Worm (Caenorhabditis elegans) whole organism, L4 larva: Measurements from ENCODE around the gene T20D4.19.

Experiments
- F44E2.7 ChIP-seq: fragments of 200-800 bp; sonication (Bioruptor generic); IDR thresholded peaks from 2 replicates; pipeline ENCODE4 v2.1.2; 2022; ENCODE audit warnings: missing genetic modification characterization, missing compliant biosample characterization
- Y105C5A.15 ChIP-seq: fragments of 200-800 bp; sonication (Bioruptor generic); IDR thresholded peaks from 2 replicates; pipeline ENCODE4 v1.3.6; 2022; ENCODE audit warnings: missing genetic modification characterization, missing compliant biosample characterization
- cey-2 ChIP-seq: sonication (generic microtip); optimal IDR thresholded peaks from 3 replicates; lab custom pipeline; 2017; ENCODE audit warnings: missing genetic modification characterization, mild to moderate bottlenecking, missing compliant biosample characterization, antibody characterized with exemption, borderline replicate concordance; ENCODE audit not compliant: insufficient read depth
- daf-12 ChIP-seq: fragments of 150-350 bp; optimal IDR thresholded peaks from 2 replicates; lab custom pipeline; 2014; ENCODE audit warnings: missing biosample characterization, missing genetic modification reagents, missing genetic modification characterization
- daf-16 ChIP-seq, 3 experiments: sonication (generic microtip); optimal IDR thresholded peaks; 2 replicates each; lab custom pipeline; 2016 to 2017; ENCODE audit warnings: missing genetic modification characterization in 3 of 3, missing genetic modification reagents in 3 of 3, mild to moderate bottlenecking in 2 of 3, missing compliant biosample characterization in 2 of 3, missing biosample characterization in 1 of 3, moderate library complexity in 1 of 3
- dmd-6 ChIP-seq: fragments of 200-800 bp; sonication (Bioruptor generic); IDR thresholded peaks from 2 replicates; pipeline ENCODE4 v1.3.6; 2022; ENCODE audit warnings: missing genetic modification reagents, missing genetic modification characterization, missing compliant biosample characterization
- dpl-1 ChIP-seq: fragments of 150-350 bp; optimal IDR thresholded peaks from 2 replicates; lab custom pipeline; 2014; ENCODE audit warnings: missing biosample characterization, missing genetic modification reagents, missing genetic modification characterization
- duxl-1 ChIP-seq: sonication (generic microtip); optimal IDR thresholded peaks from 2 replicates; lab custom pipeline; 2016; ENCODE audit warnings: mild to moderate bottlenecking, missing genetic modification characterization, moderate library complexity, missing compliant biosample characterization; ENCODE audit not compliant: poor library complexity
- hlh-11 ChIP-seq: fragments of 200-800 bp; sonication (Bioruptor generic); optimal IDR thresholded peaks from 2 replicates; lab custom pipeline; 2018; ENCODE audit warnings: mild to moderate bottlenecking, missing genetic modification characterization, missing compliant biosample characterization
- hlh-30 ChIP-seq: sonication (generic microtip); optimal IDR thresholded peaks from 2 replicates; lab custom pipeline; 2017; ENCODE audit warnings: antibody characterized with exemption, mild to moderate bottlenecking, missing genetic modification characterization, missing compliant biosample characterization; ENCODE audit not compliant: insufficient read depth
- hmg-1.1 ChIP-seq: fragments of 200-800 bp; sonication (Bioruptor generic); IDR thresholded peaks from 2 replicates; pipeline ENCODE4 v1.3.6; 2022; ENCODE audit warnings: missing genetic modification reagents, missing genetic modification characterization, missing compliant biosample characterization
- lin-1 ChIP-seq: fragments of 200-800 bp; sonication (Bioruptor generic); IDR thresholded peaks from 2 replicates; pipeline ENCODE4 v1.3.6; 2022; ENCODE audit warnings: missing genetic modification reagents, missing genetic modification characterization, missing compliant biosample characterization
- lin-13 ChIP-seq: fragments of 150-350 bp; optimal IDR thresholded peaks from 2 replicates; lab custom pipeline; 2014; ENCODE audit warnings: missing biosample characterization, missing genetic modification reagents, missing genetic modification characterization
- lin-15B ChIP-seq: fragments of 150-350 bp; sonication (generic microtip); optimal IDR thresholded peaks from 3 replicates; lab custom pipeline; 2014; ENCODE audit warnings: missing biosample characterization, missing genetic modification characterization
- lin-38 ChIP-seq: fragments of 200-800 bp; sonication (Bioruptor generic); IDR thresholded peaks from 2 replicates; pipeline ENCODE4 v1.3.6; 2022; ENCODE audit warnings: missing genetic modification reagents, missing genetic modification characterization, missing compliant biosample characterization
- madf-9 ChIP-seq: fragments of 200-800 bp; sonication (Bioruptor generic); conservative IDR thresholded peaks from 2 replicates; pipeline ENCODE4 v1.3.6; 2022; ENCODE audit warnings: missing genetic modification reagents, missing genetic modification characterization, missing compliant biosample characterization
- mdl-1 ChIP-seq, 2 experiments: fragments of 150-350 bp in 1 of 2; sonication (generic microtip) in 1 of 2; optimal IDR thresholded peaks; 2 replicates each; lab custom pipeline; 2014 to 2017; ENCODE audit warnings: missing biosample characterization in 2 of 2, missing genetic modification characterization in 2 of 2
- mes-2 ChIP-seq: sonication (generic microtip); optimal IDR thresholded peaks from 2 replicates; lab custom pipeline; 2016; ENCODE audit warnings: missing genotype, mild to moderate bottlenecking, missing genetic modification characterization, missing compliant biosample characterization; ENCODE audit not compliant: poor library complexity, severe bottlenecking
- mxl-3 ChIP-seq: fragments of 200-800 bp; sonication (Bioruptor generic); optimal IDR thresholded peaks from 2 replicates; lab custom pipeline; 2018; ENCODE audit warnings: mild to moderate bottlenecking, missing genetic modification characterization, missing compliant biosample characterization
- nhr-28 ChIP-seq: fragments of 150-350 bp; optimal IDR thresholded peaks from 2 replicates; lab custom pipeline; 2014; ENCODE audit warnings: missing biosample characterization, missing genetic modification characterization
- nhr-41 ChIP-seq: fragments of 200-800 bp; sonication (Bioruptor generic); IDR thresholded peaks from 2 replicates; pipeline ENCODE4 v1.3.6; 2022; ENCODE audit warnings: missing genetic modification reagents, missing genetic modification characterization, missing compliant biosample characterization
- nhr-48 ChIP-seq: sonication (generic microtip); optimal IDR thresholded peaks from 2 replicates; lab custom pipeline; 2016; ENCODE audit warnings: mild to moderate bottlenecking, missing genetic modification characterization, missing compliant biosample characterization
- nhr-77 ChIP-seq: fragments of 150-350 bp; optimal IDR thresholded peaks from 2 replicates; lab custom pipeline; 2014; ENCODE audit warnings: missing biosample characterization, missing genetic modification characterization
- pha-4 ChIP-seq, 2 experiments: fragments of 150-350 bp in 1 of 2; fragments of 200-800 bp in 1 of 2; sonication (Bioruptor generic) in 1 of 2; IDR thresholded peaks in 1 of 2; optimal IDR thresholded peaks in 1 of 2; 2 replicates each; pipeline versions ENCODE4 v1.3.6 to Lab custom; 2014 to 2022; ENCODE audit warnings: missing genetic modification characterization in 2 of 2, missing genetic modification reagents in 2 of 2, missing biosample characterization in 1 of 2, missing compliant biosample characterization in 1 of 2
- php-3 ChIP-seq: fragments of 200-800 bp; sonication (Bioruptor generic); IDR thresholded peaks from 2 replicates; pipeline ENCODE4 v1.3.6; 2022; ENCODE audit warnings: missing genetic modification reagents, missing genetic modification characterization, missing compliant biosample characterization
- pqm-1 ChIP-seq: sonication (generic microtip); optimal IDR thresholded peaks from 2 replicates; lab custom pipeline; 2017; ENCODE audit warnings: missing biosample characterization, missing genetic modification characterization
- skn-1 ChIP-seq: fragments of 150-350 bp; optimal IDR thresholded peaks from 2 replicates; lab custom pipeline; 2014; ENCODE audit warnings: missing biosample characterization, missing genetic modification characterization
- snpc-4 ChIP-seq: fragments of 150-350 bp; optimal IDR thresholded peaks from 2 replicates; lab custom pipeline; 2014; ENCODE audit warnings: missing biosample characterization, missing genetic modification characterization
- vab-7 ChIP-seq: fragments of 200-800 bp; sonication (Bioruptor generic); IDR thresholded peaks from 2 replicates; pipeline ENCODE4 v1.3.6; 2022; ENCODE audit warnings: missing genetic modification reagents, missing genetic modification characterization, missing compliant biosample characterization
- zip-2 ChIP-seq: fragments of 150-350 bp; optimal IDR thresholded peaks from 2 replicates; lab custom pipeline; 2014; ENCODE audit warnings: missing biosample characterization, missing genetic modification characterization

Gene T20D4.19

DNA sequence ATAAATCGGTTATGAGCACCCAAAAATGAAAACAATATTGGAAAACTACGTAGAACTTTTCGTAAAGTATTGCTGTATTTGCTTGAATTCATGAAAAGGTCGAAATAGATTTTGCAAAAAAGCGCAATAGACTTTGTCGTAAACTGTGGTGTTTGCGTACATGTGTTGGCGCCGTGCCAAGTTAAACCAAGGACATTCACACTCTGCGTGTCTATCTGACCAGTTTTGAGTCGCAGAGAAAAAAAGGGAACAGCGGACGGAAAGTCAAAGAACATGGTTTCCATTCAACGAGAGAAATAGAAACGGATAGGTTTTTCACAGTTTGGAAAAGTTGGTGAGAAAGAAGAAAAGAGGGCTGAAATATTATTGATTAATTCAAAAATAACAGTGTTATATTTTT lies 40.4 kb downstream of the T20D4.19 start (continued):
- TF ChIP-seq cey-2: peak; percentile 18
- TF ChIP-seq madf-9 (GFP tag; lab: Robert Waterston, UW): 0 out of 2 replicates have a peak, but pooled peaks have one; percentile 30

DNA sequence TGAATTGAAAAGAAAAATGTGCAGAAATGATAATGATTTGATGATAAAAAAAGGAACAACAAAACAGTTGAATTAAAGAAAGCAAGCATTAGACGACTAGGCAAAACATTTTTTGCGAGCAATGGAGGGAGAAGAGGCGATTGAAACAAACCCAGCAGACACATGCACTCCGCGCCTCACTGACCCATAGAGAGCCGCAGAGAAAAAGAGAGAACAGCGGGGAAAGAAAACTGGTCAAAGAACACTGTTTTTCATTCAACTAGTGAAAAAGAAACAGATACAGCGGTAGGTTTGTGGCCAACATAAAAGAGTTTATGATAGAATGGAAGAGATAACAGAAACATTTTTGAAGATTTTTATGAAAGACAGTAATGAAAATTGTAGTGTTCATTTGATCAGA lies 43.1 kb downstream of the T20D4.19 start:
- TF ChIP-seq nhr-77 (tag; lab: Kevin White, UChicago) (peak; percentile 54), Y105C5A.15 (GFP tag; lab: Robert Waterston, UW) (no peak), lin-15B (no peak), lin-38 (GFP tag; lab: Robert Waterston, UW) (no peak), mdl-1 (tag; optimal IDR thresholded peaks at IDR 0.05; lab: Kevin White, UChicago) (peak; percentile 62 to 73), nhr-48 (tag; lab: Kevin White, UChicago) (peak; percentile 82), hlh-11 (tag; lab: Kevin White, UChicago) (peak; percentile 82), snpc-4 (no peak), nhr-28 (tag; lab: Kevin White, UChicago) (peak; percentile 90), mes-2 (peak; percentile 40), hlh-30 (peak; percentile 57), daf-16 (GFP tag; optimal IDR thresholded peaks at IDR 0.05; lab: Kevin White, UChicago) (peak in 1 of 2 experiments; percentile 36), daf-16 (tag; optimal IDR thresholded peaks at IDR 0.05; lab: Kevin White, UChicago) (peak; percentile 63), hmg-1.1 (GFP tag; lab: Robert Waterston, UW) (peak; percentile 42; the same call in 1 of the 2 replicates), lin-1 (GFP tag; lab: Robert Waterston, UW) (peak; percentile 25; the same call in 1 of the 2 replicates), daf-12 (no peak), pha-4 (GFP tag; IDR thresholded peaks at IDR 0.05; lab: Robert Waterston, UW) (no peak), pha-4 (tag; optimal IDR thresholded peaks at IDR 0.05; lab: Kevin White, UChicago) (peak; percentile 40), zip-2 (tag; lab: Kevin White, UChicago) (no peak), dmd-6 (GFP tag; lab: Robert Waterston, UW) (peak; percentile 81), mxl-3 (peak; percentile 59), lin-13 (no peak), skn-1 (no peak), duxl-1 (tag; lab: Kevin White, UChicago) (peak; percentile 21), F44E2.7 (GFP tag; lab: Robert Waterston, UW) (no peak), php-3 (GFP tag; lab: Robert Waterston, UW) (0 out of 2 replicates have a peak, but pooled peaks have one; percentile 42), pqm-1 (tag; lab: Kevin White, UChicago) (peak; percentile 1), vab-7 (GFP tag; lab: Robert Waterston, UW) (no peak), nhr-41 (GFP tag; lab: Robert Waterston, UW) (no peak), dpl-1 (GFP tag; lab: Kevin White, UChicago) (no peak)
